Worm (Caenorhabditis elegans): ENCODE results near the gene srlf-29.

srlf-29 gene

DNA sequence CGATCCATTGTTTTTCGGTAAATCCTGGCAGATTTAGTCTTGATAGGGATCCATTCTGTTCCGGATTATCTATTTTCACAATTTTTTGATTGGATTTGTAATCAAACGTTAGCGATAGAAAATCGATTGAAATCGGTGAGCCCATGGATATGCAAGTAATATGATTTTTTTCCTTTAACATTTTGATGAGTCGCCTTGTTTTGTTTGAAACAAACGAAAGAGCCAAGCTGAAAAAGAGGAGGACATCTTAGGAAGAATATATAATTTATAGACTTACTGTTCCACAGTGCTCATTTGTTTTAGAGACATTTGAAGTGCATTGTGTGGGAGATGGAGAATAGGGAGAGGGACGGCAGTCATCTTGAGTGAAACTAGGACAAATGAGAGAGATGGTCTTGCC lies 22.7 kb downstream of the srlf-29 start, which contains the start of the genes fbxb-18 and fbxb-19:
TSS of gene fbxb-18 (minus strand) at position 101 of the 400 bp plus-strand sequence.
TSS of gene fbxb-19 (minus strand) at position 369 of the 400 bp plus-strand sequence.
- TF ChIP-seq F23B12.7 (tag; optimal IDR thresholded peaks at IDR 0.05; ENCODE audit: insufficient read depth) (no peak), akir-1 (GFP tag; optimal IDR thresholded peaks at IDR 0.05) (no peak), attf-3 (GFP tag; conservative IDR thresholded peaks at IDR 0.05) (no peak), sea-2 (GFP tag; IDR thresholded peaks at IDR 0.05) (no peak), B0336.3 (GFP tag; IDR thresholded peaks at IDR 0.05) (no peak), F10E7.11 (tag; optimal IDR thresholded peaks at IDR 0.05) (no peak), Y56A3A.18 (GFP tag; IDR thresholded peaks at IDR 0.05) (no peak), madf-10 (tag; optimal IDR thresholded peaks at IDR 0.05) (no peak), T26A5.8 (tag; optimal IDR thresholded peaks at IDR 0.05) (no peak), ets-4 (GFP tag; optimal IDR thresholded peaks at IDR 0.05) (no peak), nhr-120 (GFP tag; IDR thresholded peaks at IDR 0.05) (no peak), K12H6.12 (tag; optimal IDR thresholded peaks at IDR 0.05) (no peak), lir-1 (GFP tag; conservative IDR thresholded peaks at IDR 0.05) (no peak), ekl-4 (GFP tag; IDR thresholded peaks at IDR 0.05) (no peak), hrde-1 (tag; optimal IDR thresholded peaks at IDR 0.05; ENCODE audit: borderline replicate concordance) (no peak), ztf-6 (GFP tag; IDR thresholded peaks at IDR 0.05) (no peak), rpc-1 (optimal IDR thresholded peaks at IDR 0.05) (no peak), rpc-1 (tag; optimal IDR thresholded peaks at IDR 0.05) (no peak), F55B11.4 (tag; optimal IDR thresholded peaks at IDR 0.05; ENCODE audit: borderline replicate concordance, insufficient read depth) (no peak)

DNA sequence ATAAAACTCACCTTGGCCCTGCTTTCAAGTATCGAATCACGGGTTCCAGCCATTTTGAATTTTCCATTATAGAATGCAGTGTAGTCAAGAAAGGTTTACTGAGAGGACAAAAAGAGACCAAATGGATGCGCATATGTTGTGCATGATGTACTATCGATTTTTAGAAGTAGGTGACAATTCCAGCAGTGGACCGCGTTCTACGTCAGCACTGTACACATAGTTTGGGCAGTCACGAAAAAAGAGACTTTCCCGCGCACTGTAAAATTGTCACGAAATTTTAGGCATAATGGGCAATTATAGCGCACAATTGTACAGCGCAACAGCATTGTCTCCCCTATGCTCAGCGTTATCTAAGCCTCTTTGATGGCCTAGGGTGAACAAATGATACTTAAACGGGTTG lies 24.9 kb downstream of the srlf-29 start, which contains the start of gene fbxc-22:
TSS of gene fbxc-22 (minus strand) at position 101 of the 400 bp plus-strand sequence.
- no peak for TF ChIP-seq somi-1 (GFP tag; optimal IDR thresholded peaks at IDR 0.05)
- TF ChIP-seq nhr-80 (tag; optimal IDR thresholded peaks at IDR 0.05), result no peak

DNA sequence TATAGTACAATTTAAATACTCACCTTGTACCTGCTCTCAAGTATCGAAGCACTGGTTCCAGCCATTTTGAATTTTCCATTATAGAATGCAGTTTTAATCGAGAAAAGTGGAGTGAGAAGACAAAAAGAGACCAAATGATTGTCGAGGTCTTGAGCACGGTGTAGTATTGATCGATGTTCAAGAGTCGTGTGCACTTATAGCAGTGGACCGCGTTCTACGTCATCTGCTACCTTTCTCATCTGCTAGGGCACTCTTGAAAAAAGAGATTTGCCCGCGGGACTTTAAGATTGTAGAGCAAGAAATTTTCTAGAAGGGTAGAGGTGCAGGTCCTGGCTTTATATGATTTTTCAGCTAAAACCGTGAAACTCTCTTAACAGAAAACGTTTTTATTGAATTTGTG lies 26.7 kb downstream of the srlf-29 start, which contains the start of gene fbxc-21:
TSS of gene fbxc-21 (minus strand) at position 101 of the 400 bp plus-strand sequence.
- TF ChIP-seq lin-26 (GFP tag; IDR thresholded peaks at IDR 0.05) (no peak), repo-1 (tag; optimal IDR thresholded peaks at IDR 0.05) (no peak), madf-6 (GFP tag; IDR thresholded peaks at IDR 0.05) (no peak), B0336.3 (GFP tag; IDR thresholded peaks at IDR 0.05) (no peak), F23B12.7 (tag; optimal IDR thresholded peaks at IDR 0.05; ENCODE audit: insufficient read depth) (no peak), aptf-2 (GFP tag; conservative IDR thresholded peaks at IDR 0.05) (no peak), unc-62 (GFP tag; optimal IDR thresholded peaks at IDR 0.05) (no peak), dpl-1 (GFP tag; optimal IDR thresholded peaks at IDR 0.05) (no peak), hlh-12 (tag; optimal IDR thresholded peaks at IDR 0.05) (no peak), ztf-3 (GFP tag; optimal IDR thresholded peaks at IDR 0.05) (no peak), nfya-1 (tag; optimal IDR thresholded peaks at IDR 0.05; ENCODE audit: borderline replicate concordance, insufficient read depth) (no peak), Y95B8A.8 (GFP tag; IDR thresholded peaks at IDR 0.05) (no peak), snpc-4 (GFP tag; optimal IDR thresholded peaks at IDR 0.05) (no peak), snpc-4 (tag; optimal IDR thresholded peaks at IDR 0.05) (no peak), F37B4.10 (GFP tag; IDR thresholded peaks at IDR 0.05) (no peak), K12H6.12 (tag; optimal IDR thresholded peaks at IDR 0.05) (no peak), sptf-2 (GFP tag; optimal IDR thresholded peaks at IDR 0.05) (no peak), Y56A3A.18 (GFP tag; IDR thresholded peaks at IDR 0.05) (no peak)

ce11 chrII:1694530-1694929 lies 28.4 kb downstream of the srlf-29 start, which contains the start of gene fbxc-26:
Gene fbxc-26, minus strand, starts transcription at chrII:1694630.
- TF ChIP-seq lir-1 (GFP tag; conservative IDR thresholded peaks at IDR 0.05), result no peak
- no peak for TF ChIP-seq ekl-4 (GFP tag; IDR thresholded peaks at IDR 0.05)
- no peak for TF ChIP-seq F49E8.2 (tag; optimal IDR thresholded peaks at IDR 0.05; ENCODE audit: insufficient read depth)
- TF ChIP-seq mxl-1 (tag; optimal IDR thresholded peaks at IDR 0.05), result no peak
- no peak for TF ChIP-seq madf-8 (GFP tag; conservative IDR thresholded peaks at IDR 0.05)
- TF ChIP-seq chd-7 (tag; optimal IDR thresholded peaks at IDR 0.05), result no peak
- TF ChIP-seq ceh-58 (GFP tag; IDR thresholded peaks at IDR 0.05), result no peak
- TF ChIP-seq ztf-18 (tag; optimal IDR thresholded peaks at IDR 0.05), result no peak
- TF ChIP-seq somi-1 (GFP tag; optimal IDR thresholded peaks at IDR 0.05), result no peak
- TF ChIP-seq F22D6.2 (tag; optimal IDR thresholded peaks at IDR 0.05), result no peak
- TF ChIP-seq rec-8 (tag; optimal IDR thresholded peaks at IDR 0.05), result no peak
- TF ChIP-seq ceh-27 (GFP tag; optimal IDR thresholded peaks at IDR 0.05), result no peak
- TF ChIP-seq nfyb-1 (GFP tag; IDR thresholded peaks at IDR 0.05), result no peak
- no peak for TF ChIP-seq bed-1 (GFP tag; IDR thresholded peaks at IDR 0.05)
- no peak for TF ChIP-seq ztf-3 (GFP tag; optimal IDR thresholded peaks at IDR 0.05)
